Worm (Caenorhabditis elegans) whole organism, mixed stage, embryonic: ENCODE results near the gene C45B2.8.

Experiments
- mep-1 ChIP-seq: fragments of 150-350 bp; optimal IDR thresholded peaks from 2 replicates; lab custom pipeline; 2017; ENCODE audit warnings: missing biosample characterization, missing genetic modification reagents, missing genetic modification characterization, inconsistent platforms
- nhr-237 ChIP-seq: fragments of 150-350 bp; optimal IDR thresholded peaks from 2 replicates; lab custom pipeline; 2014; ENCODE audit warnings: missing biosample characterization, missing genetic modification characterization
- nhr-76 ChIP-seq: sonication (generic microtip); optimal IDR thresholded peaks from 2 replicates; lab custom pipeline; 2017; ENCODE audit warnings: missing biosample characterization, missing genetic modification characterization
- unc-39 ChIP-seq: fragments of 150-350 bp; optimal IDR thresholded peaks from 2 replicates; lab custom pipeline; 2014; ENCODE audit warnings: missing biosample characterization, missing genetic modification characterization

DNA sequence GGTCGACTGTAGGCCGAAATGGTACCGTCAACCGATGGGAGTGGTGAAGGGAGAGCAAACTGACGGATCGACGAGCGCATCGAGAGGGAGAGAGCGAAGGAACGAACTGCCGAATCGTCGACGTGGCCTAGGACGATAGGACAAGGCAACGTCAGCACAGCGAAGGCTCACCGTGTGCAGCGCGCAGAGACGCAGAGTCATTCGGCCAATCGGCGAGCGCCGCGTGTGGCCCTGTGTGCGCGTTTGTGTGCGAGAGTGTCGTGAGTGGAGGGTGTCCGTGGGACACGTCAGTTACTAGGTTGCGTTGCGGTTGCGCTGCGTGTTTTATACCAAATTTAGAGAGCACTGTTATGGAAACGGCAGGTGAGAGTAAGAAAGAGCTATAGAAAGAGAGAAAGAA lies 4.2 kb downstream of the C45B2.8 start, which contains the start of gene hsp-3:
- TF ChIP-seq mep-1 (tag; lab: Kevin White, UChicago) (peak; percentile 93), unc-39 (tag; lab: Kevin White, UChicago) (peak; percentile 95), nhr-237 (peak; percentile 42), nhr-76 (tag; lab: Kevin White, UChicago) (no peak)
